Worm (Caenorhabditis elegans) whole organism, L4/young adult: ENCODE results near the gene H04J21.1.

Experiments
- W03F9.2 ChIP-seq: fragments of 150-350 bp; optimal IDR thresholded peaks from 2 replicates; lab custom pipeline; 2014; ENCODE audit warnings: missing biosample characterization, missing genetic modification characterization
- dao-5 ChIP-seq: sonication (generic microtip); optimal IDR thresholded peaks from 2 replicates; lab custom pipeline; 2016; ENCODE audit warnings: missing genotype, missing genetic modification characterization, moderate library complexity, missing compliant biosample characterization
- him-1 ChIP-seq: sonication (generic microtip); optimal IDR thresholded peaks from 2 replicates; lab custom pipeline; 2016; ENCODE audit warnings: missing genotype, missing genetic modification reagents, missing genetic modification characterization, missing compliant biosample characterization

DNA sequence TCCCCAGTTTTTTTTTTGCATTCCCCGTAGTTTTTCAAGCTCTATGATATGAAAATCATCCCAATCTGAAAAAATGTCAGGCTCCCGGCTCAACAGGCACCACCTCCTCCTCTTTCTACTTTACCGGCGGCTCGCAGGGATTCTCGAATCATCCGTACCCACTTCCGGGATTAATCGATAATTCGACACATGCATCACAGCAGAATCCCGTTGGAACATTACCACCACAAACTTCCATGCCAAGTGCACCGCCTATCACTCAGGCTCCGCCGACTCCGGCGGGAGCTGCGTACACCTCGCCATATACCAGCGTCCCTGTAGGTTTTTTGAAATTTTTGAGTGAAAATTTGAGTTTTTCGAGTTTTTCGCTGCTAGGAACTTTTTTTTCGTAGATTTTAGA, 49.5 kb upstream of the H04J21.1 start:
- TF ChIP-seq dao-5 (no peak), him-1 (no peak), W03F9.2 (tag; lab: Kevin White, UChicago) (no peak)
